Fruit fly (Drosophila melanogaster): ENCODE results near the gene Pgd.
A peak's percentile ranks its signal among the peaks of the same experiment; 100 is the strongest.

Gene Pgd

dm6 chrX:2155868-2156267 lies 10.9 kb downstream of the Pgd start (continued):
- TF ChIP-seq lz (GFP tag; optimal IDR thresholded peaks at IDR 0.05) (no peak), achi (GFP tag; optimal IDR thresholded peaks at IDR 0.05) (no peak), salr (GFP tag; optimal IDR thresholded peaks at IDR 0.05) (no peak), Gug (GFP tag; IDR thresholded peaks at IDR 0.05) (no peak), CG6792 (GFP tag; optimal IDR thresholded peaks at IDR 0.05) (no peak), CG15336 (GFP tag; IDR thresholded peaks at IDR 0.05) (peak; percentile 22; the same call in 1 of the 2 replicates), CG31627 (GFP tag; optimal IDR thresholded peaks at IDR 0.05) (peak; percentile 27), CG6276 (GFP tag; optimal IDR thresholded peaks at IDR 0.05) (no peak), Blimp-1 (GFP tag; optimal IDR thresholded peaks at IDR 0.05) (no peak), CG9139 (GFP tag; optimal IDR thresholded peaks at IDR 0.05) (no peak), vri (GFP tag; optimal IDR thresholded peaks at IDR 0.05) (peak; percentile 21), Eip75B (GFP tag; optimal IDR thresholded peaks at IDR 0.05) (peak; percentile 31)

dm6 chrX:2157929-2158610 lies 13.1 kb downstream of the Pgd start:
- TF ChIP-seq vri (GFP tag; optimal IDR thresholded peaks at IDR 0.05) (no peak), Eip93F (GFP tag; optimal IDR thresholded peaks at IDR 0.05) (no peak), CG34406 (GFP tag; optimal IDR thresholded peaks at IDR 0.05) (no peak), CG8632 (GFP tag; optimal IDR thresholded peaks at IDR 0.05) (no peak), ss (GFP tag; optimal IDR thresholded peaks at IDR 0.05) (peak in 1 of 2 experiments; percentile 41), CG32006 (GFP tag; optimal IDR thresholded peaks at IDR 0.05) (peak; percentile 4), acj6 (GFP tag; optimal IDR thresholded peaks at IDR 0.05) (no peak), Eip78C (GFP tag) (peak; percentile 22), Sox14 (GFP tag; optimal IDR thresholded peaks at IDR 0.05) (peak; percentile 17), Eip75B (GFP tag; optimal IDR thresholded peaks at IDR 0.05) (no peak), Lpt (GFP tag; optimal IDR thresholded peaks at IDR 0.05) (no peak), lz (GFP tag; optimal IDR thresholded peaks at IDR 0.05) (no peak), CG8119 (GFP tag; IDR thresholded peaks at IDR 0.05) (0 out of 3 replicates have a peak, but pooled peaks have one; percentile 32), fkh (GFP tag; optimal IDR thresholded peaks at IDR 0.05) (peak; percentile 42), dac (GFP tag; optimal IDR thresholded peaks at IDR 0.05) (peak; percentile 18), esn (GFP tag; optimal IDR thresholded peaks at IDR 0.05) (peak; percentile 1)

- TF ChIP-seq CG16779 (tag; optimal IDR thresholded peaks at IDR 0.05), result no peak
- peak; percentile 26 for TF ChIP-seq CG3919 (GFP tag; optimal IDR thresholded peaks at IDR 0.05)
- TF ChIP-seq CG6276 (GFP tag; optimal IDR thresholded peaks at IDR 0.05), result peak; percentile 19
- TF ChIP-seq esn (GFP tag; optimal IDR thresholded peaks at IDR 0.05), result peak; percentile 34
- TF ChIP-seq Eip78C (GFP tag), result peak; percentile 51
- TF ChIP-seq CG15336 (GFP tag; IDR thresholded peaks at IDR 0.05), result no peak
- peak; percentile 10 for TF ChIP-seq cyc (GFP tag; optimal IDR thresholded peaks at IDR 0.05)
- peak; percentile 7 for TF ChIP-seq Sox14 (GFP tag; optimal IDR thresholded peaks at IDR 0.05)
- peak; percentile 32 for TF ChIP-seq Hr39 (GFP tag; optimal IDR thresholded peaks at IDR 0.05)
- TF ChIP-seq achi (GFP tag; optimal IDR thresholded peaks at IDR 0.05), result no peak
- TF ChIP-seq ss (GFP tag; optimal IDR thresholded peaks at IDR 0.05), result no peak
- TF ChIP-seq svp (GFP tag), result peak; percentile 26
Measured at dm6 chrX:2158668-2159163, 13.8 kb downstream of the Pgd start, which contains the start of gene wapl. TSS of gene wapl (minus strand) at chrX:2158983.

- TF ChIP-seq CG3919 (GFP tag; optimal IDR thresholded peaks at IDR 0.05) (no peak), salr (GFP tag; optimal IDR thresholded peaks at IDR 0.05) (no peak), CG9139 (GFP tag; optimal IDR thresholded peaks at IDR 0.05) (no peak), CG6163 (GFP tag; IDR thresholded peaks at IDR 0.05) (no peak), Hr39 (GFP tag; optimal IDR thresholded peaks at IDR 0.05) (no peak), topi (GFP tag; optimal IDR thresholded peaks at IDR 0.05) (no peak), Eip78C (GFP tag) (no peak), acj6 (GFP tag; optimal IDR thresholded peaks at IDR 0.05) (no peak), vri (GFP tag; optimal IDR thresholded peaks at IDR 0.05) (no peak), CG6808 (GFP tag; optimal IDR thresholded peaks at IDR 0.05) (no peak), Eip75B (GFP tag; optimal IDR thresholded peaks at IDR 0.05) (no peak)
Measured at dm6 chrX:2161020-2161419, 16.1 kb downstream of the Pgd start.
